Worm (Caenorhabditis elegans) whole organism, mixed stage, embryonic: ENCODE results near the gene sri-9.

Experiments used
- M03D4.4 ChIP-seq: sonication (generic microtip); optimal IDR thresholded peaks from 2 replicates; lab custom pipeline; 2017; ENCODE audit warnings: mild to moderate bottlenecking, missing genetic modification characterization, missing compliant biosample characterization
- blmp-1 ChIP-seq: fragments of 150-350 bp; optimal IDR thresholded peaks from 2 replicates; lab custom pipeline; 2014; ENCODE audit warnings: missing biosample characterization, missing genetic modification characterization
- elt-3 ChIP-seq: fragments of 150-350 bp; optimal IDR thresholded peaks from 2 replicates; lab custom pipeline; 2014; ENCODE audit warnings: missing biosample characterization, missing genetic modification characterization
- lsy-2 ChIP-seq: fragments of 150-350 bp; optimal IDR thresholded peaks from 2 replicates; lab custom pipeline; 2014; ENCODE audit warnings: missing biosample characterization, missing genetic modification characterization
- mep-1 ChIP-seq: fragments of 150-350 bp; optimal IDR thresholded peaks from 2 replicates; lab custom pipeline; 2017; ENCODE audit warnings: missing biosample characterization, missing genetic modification reagents, missing genetic modification characterization, inconsistent platforms
- mls-2 ChIP-seq: sonication (generic microtip); optimal IDR thresholded peaks from 2 replicates; lab custom pipeline; 2016; ENCODE audit warnings: mild to moderate bottlenecking, missing genetic modification characterization, moderate library complexity, missing compliant biosample characterization
- nhr-2 ChIP-seq: fragments of 150-350 bp; optimal IDR thresholded peaks from 2 replicates; lab custom pipeline; 2014; ENCODE audit warnings: missing biosample characterization, missing genetic modification characterization
- pha-4 ChIP-seq: fragments of 150-350 bp; optimal IDR thresholded peaks from 2 replicates; lab custom pipeline; 2018; ENCODE audit warnings: missing biosample characterization, missing genetic modification reagents, missing genetic modification characterization
- snpc-4 ChIP-seq: fragments of 150-350 bp; optimal IDR thresholded peaks from 2 replicates; lab custom pipeline; 2014; ENCODE audit warnings: missing biosample characterization, missing genetic modification characterization
- unc-39 ChIP-seq: fragments of 150-350 bp; optimal IDR thresholded peaks from 2 replicates; lab custom pipeline; 2014; ENCODE audit warnings: missing biosample characterization, missing genetic modification characterization
- unc-62 ChIP-seq: fragments of 150-350 bp; optimal IDR thresholded peaks from 2 replicates; lab custom pipeline; 2014; ENCODE audit warnings: missing biosample characterization, missing genetic modification reagents, missing genetic modification characterization
- zip-8 ChIP-seq: fragments of 150-350 bp; optimal IDR thresholded peaks from 2 replicates; lab custom pipeline; 2014; ENCODE audit warnings: missing biosample characterization, missing genetic modification characterization
- ztf-11 ChIP-seq: fragments of 150-350 bp; optimal IDR thresholded peaks from 2 replicates; lab custom pipeline; 2014; ENCODE audit warnings: missing biosample characterization, missing genetic modification characterization

- no peak for TF ChIP-seq mep-1 (tag; lab: Kevin White, UChicago)
- no peak for TF ChIP-seq zip-8 (tag; lab: Kevin White, UChicago)
- no peak for TF ChIP-seq ztf-11
- TF ChIP-seq pha-4 (tag; lab: Kevin White, UChicago), result no peak
- no peak for TF ChIP-seq snpc-4 (tag; lab: Kevin White, UChicago)
- TF ChIP-seq elt-3 (tag; lab: Kevin White, UChicago), result no peak
- no peak for TF ChIP-seq blmp-1
- TF ChIP-seq mls-2 (tag; lab: Kevin White, UChicago), result no peak
- TF ChIP-seq lsy-2, result no peak
- TF ChIP-seq unc-62 (GFP tag; lab: Kevin White, UChicago), result no peak
- no peak for TF ChIP-seq M03D4.4 (tag; lab: Kevin White, UChicago)
- TF ChIP-seq unc-39 (tag; lab: Kevin White, UChicago), result no peak
- TF ChIP-seq nhr-2 (tag; lab: Kevin White, UChicago), result no peak
These were observed 12.8 kb downstream of the sri-9 start, which contains the start of gene clc-13 for ce11 chrV:17014050-17014449.
